Worm (Caenorhabditis elegans) whole organism, late embryonic: ENCODE results near the gene srw-34.

Experiments
- F13H6.1 ChIP-seq: sonication (generic microtip); optimal IDR thresholded peaks from 2 replicates; lab custom pipeline; 2016; ENCODE audit warnings: missing genetic modification characterization, missing compliant biosample characterization
- T23F11.4 ChIP-seq: fragments of 200-800 bp; sonication (Bioruptor generic); optimal IDR thresholded peaks from 2 replicates; lab custom pipeline; 2018; ENCODE audit warnings: mild to moderate bottlenecking, missing genetic modification characterization, missing compliant biosample characterization
- ahr-1 ChIP-seq: sonication (generic microtip); optimal IDR thresholded peaks from 2 replicates; lab custom pipeline; 2016; ENCODE audit warnings: missing genetic modification characterization, missing compliant biosample characterization
- ceh-18 ChIP-seq: sonication (generic microtip); optimal IDR thresholded peaks from 2 replicates; lab custom pipeline; 2016; ENCODE audit warnings: missing genetic modification characterization, missing compliant biosample characterization
- ceh-19 ChIP-seq: fragments of 200-800 bp; sonication (Bioruptor generic); optimal IDR thresholded peaks from 2 replicates; lab custom pipeline; 2018; ENCODE audit warnings: mild to moderate bottlenecking, missing genetic modification characterization, missing compliant biosample characterization
- ceh-2 ChIP-seq: sonication (generic microtip); optimal IDR thresholded peaks from 2 replicates; lab custom pipeline; 2016; ENCODE audit warnings: missing genotype, missing genetic modification characterization, missing compliant biosample characterization
- ceh-22 ChIP-seq: sonication (generic microtip); optimal IDR thresholded peaks from 2 replicates; lab custom pipeline; 2017; ENCODE audit warnings: missing biosample characterization, missing genetic modification characterization
- ceh-24 ChIP-seq: sonication (generic microtip); optimal IDR thresholded peaks from 2 replicates; lab custom pipeline; 2016; ENCODE audit warnings: mild to moderate bottlenecking, missing genetic modification characterization, missing compliant biosample characterization
- ceh-30 ChIP-seq: fragments of 150-350 bp; optimal IDR thresholded peaks from 2 replicates; lab custom pipeline; 2014; ENCODE audit warnings: missing biosample characterization, missing genetic modification characterization
- ceh-31 ChIP-seq: sonication (generic microtip); optimal IDR thresholded peaks from 2 replicates; lab custom pipeline; 2016; ENCODE audit warnings: missing genetic modification characterization, missing compliant biosample characterization
- ceh-48 ChIP-seq: sonication (generic microtip); optimal IDR thresholded peaks from 2 replicates; lab custom pipeline; 2016; ENCODE audit warnings: missing genetic modification characterization, inconsistent platforms, missing compliant biosample characterization
- ceh-9 ChIP-seq: sonication (generic microtip); optimal IDR thresholded peaks from 2 replicates; lab custom pipeline; 2016; ENCODE audit warnings: mild to moderate bottlenecking, missing genetic modification characterization, inconsistent platforms, missing compliant biosample characterization
- dmd-4 ChIP-seq: sonication (generic microtip); optimal IDR thresholded peaks from 2 replicates; lab custom pipeline; 2016; ENCODE audit warnings: borderline replicate concordance, missing genetic modification characterization, missing compliant biosample characterization
- elt-2 ChIP-seq: sonication (generic microtip); optimal IDR thresholded peaks from 2 replicates; lab custom pipeline; 2016; ENCODE audit warnings: missing genetic modification reagents, missing genetic modification characterization, missing compliant biosample characterization
- elt-4 ChIP-seq: sonication (generic microtip); optimal IDR thresholded peaks from 2 replicates; lab custom pipeline; 2016; ENCODE audit warnings: missing genetic modification characterization, missing compliant biosample characterization
- fkh-10 ChIP-seq: fragments of 150-350 bp; optimal IDR thresholded peaks from 2 replicates; lab custom pipeline; 2014; ENCODE audit warnings: missing biosample characterization, missing genetic modification reagents, missing genetic modification characterization
- hlh-13 ChIP-seq: fragments of 200-800 bp; sonication (Bioruptor generic); optimal IDR thresholded peaks from 2 replicates; lab custom pipeline; 2018; ENCODE audit warnings: mild to moderate bottlenecking, missing genetic modification characterization, missing compliant biosample characterization
- hlh-15 ChIP-seq: sonication (generic microtip); optimal IDR thresholded peaks from 2 replicates; lab custom pipeline; 2016; ENCODE audit warnings: missing genetic modification characterization, missing compliant biosample characterization
- hlh-8 ChIP-seq: sonication (generic microtip); optimal IDR thresholded peaks from 2 replicates; lab custom pipeline; 2016; ENCODE audit warnings: missing genotype, missing genetic modification characterization, missing compliant biosample characterization
- lin-11 ChIP-seq: fragments of 200-800 bp; sonication (Bioruptor generic); optimal IDR thresholded peaks from 2 replicates; lab custom pipeline; 2018; ENCODE audit warnings: mild to moderate bottlenecking, missing genetic modification characterization, missing compliant biosample characterization
- nfya-1 ChIP-seq: sonication (generic microtip); optimal IDR thresholded peaks from 2 replicates; lab custom pipeline; 2017; ENCODE audit warnings: missing genetic modification characterization, mild to moderate bottlenecking, missing compliant biosample characterization, antibody characterized with exemption, moderate library complexity
- nhr-11 ChIP-seq: fragments of 150-350 bp; optimal IDR thresholded peaks from 2 replicates; lab custom pipeline; 2014; ENCODE audit warnings: missing biosample characterization, missing genetic modification characterization
- nhr-232 ChIP-seq: sonication (generic microtip); optimal IDR thresholded peaks from 2 replicates; lab custom pipeline; 2016; ENCODE audit warnings: missing genetic modification characterization, missing compliant biosample characterization
- odd-2 ChIP-seq: sonication (generic microtip); optimal IDR thresholded peaks from 2 replicates; lab custom pipeline; 2017; ENCODE audit warnings: antibody characterized with exemption, mild to moderate bottlenecking, missing genetic modification characterization, missing compliant biosample characterization
- pag-3 ChIP-seq: sonication (generic microtip); optimal IDR thresholded peaks from 2 replicates; lab custom pipeline; 2016; ENCODE audit warnings: missing compliant biosample characterization, missing genetic modification characterization, borderline replicate concordance
- pha-2 ChIP-seq: sonication (generic microtip); optimal IDR thresholded peaks from 2 replicates; lab custom pipeline; 2017; ENCODE audit warnings: mild to moderate bottlenecking, missing genetic modification characterization, missing compliant biosample characterization
- pha-4 ChIP-seq: fragments of 150-350 bp; optimal IDR thresholded peaks from 2 replicates; lab custom pipeline; 2018; ENCODE audit warnings: missing biosample characterization, missing genetic modification reagents, missing genetic modification characterization
- pqm-1 ChIP-seq: sonication (generic microtip); optimal IDR thresholded peaks from 2 replicates; lab custom pipeline; 2016; ENCODE audit warnings: missing genetic modification characterization, missing compliant biosample characterization
- pros-1 ChIP-seq: fragments of 150-350 bp; optimal IDR thresholded peaks from 2 replicates; lab custom pipeline; 2014; ENCODE audit warnings: missing biosample characterization, missing genetic modification reagents, missing genetic modification characterization
- sdc-2 ChIP-seq: sonication (generic microtip); optimal IDR thresholded peaks from 2 replicates; lab custom pipeline; 2016; ENCODE audit warnings: missing genotype, missing genetic modification characterization, missing compliant biosample characterization
- sox-4 ChIP-seq: sonication (generic microtip); optimal IDR thresholded peaks from 2 replicates; lab custom pipeline; 2017; ENCODE audit warnings: mild to moderate bottlenecking, missing genetic modification characterization, inconsistent platforms, missing compliant biosample characterization
- tbx-7 ChIP-seq: sonication (generic microtip); optimal IDR thresholded peaks from 2 replicates; lab custom pipeline; 2016; ENCODE audit warnings: missing genotype, missing genetic modification characterization, missing compliant biosample characterization
- unc-42 ChIP-seq: sonication (generic microtip); optimal IDR thresholded peaks from 2 replicates; lab custom pipeline; 2016; ENCODE audit warnings: missing genotype, missing genetic modification characterization, missing compliant biosample characterization
- unc-86 ChIP-seq: sonication (generic microtip); optimal IDR thresholded peaks from 2 replicates; lab custom pipeline; 2016; ENCODE audit warnings: missing genetic modification characterization, missing compliant biosample characterization
- ztf-16 ChIP-seq: sonication (generic microtip); optimal IDR thresholded peaks from 2 replicates; lab custom pipeline; 2017; ENCODE audit warnings: missing genetic modification characterization, missing compliant biosample characterization

Gene srw-34

ce11 chrV:16505828-16506227, 16.3 kb downstream of the srw-34 start, which contains the start of gene nhr-54:
TSS of gene nhr-54 (minus strand) at chrV:16505928.
- no peak for TF ChIP-seq ceh-24 (tag; lab: Kevin White, UChicago)
- no peak for TF ChIP-seq nhr-11
- no peak for TF ChIP-seq F13H6.1
- TF ChIP-seq pha-2 (tag; lab: Kevin White, UChicago): no peak
- TF ChIP-seq dmd-4 (tag; lab: Kevin White, UChicago): no peak
- no peak for TF ChIP-seq ahr-1 (tag; lab: Kevin White, UChicago)
- TF ChIP-seq hlh-13 (GFP tag; lab: Kevin White, UChicago): no peak
- TF ChIP-seq hlh-8 (tag; lab: Kevin White, UChicago): no peak
- TF ChIP-seq ceh-9: no peak
- no peak for TF ChIP-seq ceh-18
- TF ChIP-seq odd-2: no peak
- no peak for TF ChIP-seq unc-42

ce11 chrV:16503164-16503563, 19.0 kb downstream of the srw-34 start, which contains the start of gene F36D3.14:
TSS of gene F36D3.14 (minus strand) at chrV:16503264.
- no peak for TF ChIP-seq pag-3
- TF ChIP-seq sdc-2 (tag; lab: Kevin White, UChicago): no peak
- no peak for TF ChIP-seq hlh-15 (tag; lab: Kevin White, UChicago)
- no peak for TF ChIP-seq ceh-31 (tag; lab: Kevin White, UChicago)
- no peak for TF ChIP-seq ceh-22 (tag; lab: Kevin White, UChicago)
- no peak for TF ChIP-seq ceh-19 (GFP tag; lab: Kevin White, UChicago)
- TF ChIP-seq, all 69 proteins: peak for 0

- no peak for TF ChIP-seq T23F11.4 (GFP tag; lab: Kevin White, UChicago)
- TF ChIP-seq pros-1: no peak
- peak; percentile 37 for TF ChIP-seq nfya-1 (tag; lab: Kevin White, UChicago)
Observed at ce11 chrV:16499006-16499405, 23.1 kb downstream of the srw-34 start, which contains the start of gene F36D3.1. TSS of gene F36D3.1 (plus strand) at chrV:16499352.

DNA sequence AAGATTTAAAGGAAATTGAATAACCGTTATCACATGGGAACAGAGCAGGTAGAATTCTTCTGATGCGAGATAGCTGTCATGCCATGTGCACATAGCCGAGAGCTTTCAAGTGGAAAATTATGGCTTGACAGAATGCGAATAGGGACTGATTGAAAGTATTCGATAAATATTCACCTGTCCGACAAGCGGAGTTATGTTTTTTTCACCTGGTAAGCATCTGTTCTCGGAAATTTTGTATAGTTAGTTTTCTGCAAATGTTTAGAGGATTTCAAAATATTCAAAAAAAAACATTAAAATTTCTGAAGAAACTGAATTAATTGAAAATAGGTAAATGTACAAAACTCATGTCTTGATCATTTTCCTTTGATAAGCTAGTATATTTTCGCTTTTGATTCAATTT, 24.6 kb downstream of the srw-34 start, which contains the start of gene srh-136:
Gene srh-136 (minus strand): TSS at position 93 of the 400 bp plus-strand sequence.
- TF ChIP-seq fkh-10 (GFP tag; lab: Kevin White, UChicago): no peak
- TF ChIP-seq tbx-7: no peak
- TF ChIP-seq hlh-8 (tag; lab: Kevin White, UChicago): no peak
- no peak for TF ChIP-seq unc-42
- TF ChIP-seq pha-4 (tag; lab: Kevin White, UChicago): no peak
- no peak for TF ChIP-seq pqm-1 (tag; lab: Kevin White, UChicago)
- no peak for TF ChIP-seq ztf-16 (tag; lab: Kevin White, UChicago)
- no peak for TF ChIP-seq F13H6.1
- TF ChIP-seq ceh-2 (tag; lab: Kevin White, UChicago): no peak

ce11 chrV:16494359-16494758, 27.8 kb downstream of the srw-34 start, which contains the start of gene comt-2:
TSS of gene comt-2 (minus strand) at chrV:16494489.
- no peak for TF ChIP-seq hlh-13 (GFP tag; lab: Kevin White, UChicago)
- TF ChIP-seq T23F11.4 (GFP tag; lab: Kevin White, UChicago): no peak
- TF ChIP-seq ceh-19 (GFP tag; lab: Kevin White, UChicago): no peak
- peak; percentile 88 for TF ChIP-seq elt-2 (tag; lab: Kevin White, UChicago)

DNA sequence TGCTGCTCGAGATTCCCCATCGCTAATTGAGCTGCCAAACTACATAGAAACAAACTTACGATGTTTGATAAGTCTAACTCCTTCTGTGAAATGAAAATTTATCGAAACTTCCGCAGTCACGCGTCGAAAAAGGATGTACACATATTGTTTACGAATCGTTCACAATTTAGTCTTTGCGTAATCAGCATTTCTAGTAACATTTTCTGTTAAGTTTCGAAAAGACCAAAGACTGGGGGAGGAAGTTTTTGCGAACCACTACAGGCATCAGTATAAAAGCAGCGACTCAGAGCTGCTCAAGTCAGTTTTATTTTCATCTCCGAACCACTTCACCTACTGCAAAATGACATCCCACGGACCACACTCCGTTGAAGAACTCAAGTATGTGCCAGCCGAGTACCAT, 34.0 kb downstream of the srw-34 start, which contains the start of gene sqst-4:
Gene sqst-4 (plus strand): TSS at position 301 of the 400 bp plus-strand sequence.
- TF ChIP-seq ceh-48 (tag; lab: Kevin White, UChicago) (no peak), elt-4 (no peak), T23F11.4 (GFP tag; lab: Kevin White, UChicago) (no peak), unc-42 (no peak)

DNA sequence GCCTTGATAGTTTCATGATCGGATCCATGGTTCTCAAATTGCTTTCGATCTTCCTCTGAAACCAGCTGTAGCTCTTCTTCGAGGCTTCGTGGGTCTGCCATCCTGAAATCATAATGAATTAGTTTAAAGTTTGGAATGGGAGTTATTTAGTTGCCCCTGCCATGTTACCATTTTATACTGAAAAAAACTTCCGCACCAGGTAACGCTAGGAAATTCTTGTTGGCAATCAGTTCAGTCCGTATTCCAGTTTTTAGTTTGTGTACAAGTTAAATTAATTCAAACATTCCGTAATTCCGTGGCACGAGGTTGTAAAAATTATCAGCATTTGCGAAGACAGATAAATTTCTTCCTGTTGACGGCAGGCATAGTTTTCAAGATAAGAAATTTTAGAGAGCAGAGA, 34.7 kb downstream of the srw-34 start, which contains the start of gene Y32B12A.5:
Gene Y32B12A.5 (minus strand): TSS at position 101 of the 400 bp plus-strand sequence.
- TF ChIP-seq unc-86 (tag; lab: Kevin White, UChicago): no peak
- TF ChIP-seq lin-11 (tag; lab: Kevin White, UChicago): no peak
- TF ChIP-seq odd-2: no peak
- TF ChIP-seq ceh-9: no peak
- no peak for TF ChIP-seq pag-3
- no peak for TF ChIP-seq pqm-1 (tag; lab: Kevin White, UChicago)
- TF ChIP-seq ceh-30: no peak
- TF ChIP-seq sdc-2 (tag; lab: Kevin White, UChicago): no peak
- no peak for TF ChIP-seq nhr-232 (tag; lab: Kevin White, UChicago)
- TF ChIP-seq sox-4 (tag; lab: Kevin White, UChicago): no peak
- TF ChIP-seq, all 69 proteins: peak for 0
